Worm (Caenorhabditis elegans) whole organism, midembryonic: ENCODE measurements around the gene patr-1.

Experiments
- T22C8.4 ChIP-seq: fragments of 200-800 bp; sonication (Bioruptor generic); IDR thresholded peaks from 2 replicates; pipeline ENCODE4 v1.3.6; 2022; ENCODE audit warnings: missing genetic modification characterization, missing compliant biosample characterization
- cog-1 ChIP-seq: sonication (generic microtip); optimal IDR thresholded peaks from 2 replicates; lab custom pipeline; 2016; ENCODE audit warnings: missing genetic modification characterization, missing compliant biosample characterization
- flt-1 ChIP-seq: fragments of 200-800 bp; sonication (Bioruptor generic); IDR thresholded peaks from 2 replicates; pipeline ENCODE4 v1.3.6; 2022; ENCODE audit warnings: missing genetic modification characterization, missing compliant biosample characterization
- klf-2 ChIP-seq: fragments of 200-800 bp; sonication (Bioruptor generic); conservative IDR thresholded peaks from 2 replicates; pipeline ENCODE4 v1.3.6; 2022; ENCODE audit warnings: missing genetic modification reagents, missing genetic modification characterization, missing compliant biosample characterization
- med-1 ChIP-seq: sonication (generic microtip); optimal IDR thresholded peaks from 2 replicates; lab custom pipeline; 2017; ENCODE audit warnings: missing genetic modification characterization, mild to moderate bottlenecking, missing compliant biosample characterization, antibody characterized with exemption, missing genetic modification reagents; ENCODE audit not compliant: insufficient read depth
- ref-1 ChIP-seq: fragments of 200-800 bp; sonication (Bioruptor generic); conservative IDR thresholded peaks from 2 replicates; pipeline ENCODE4 v1.3.6; 2022; ENCODE audit warnings: missing genetic modification reagents, missing genetic modification characterization, missing compliant biosample characterization
- tab-1 ChIP-seq: fragments of 200-800 bp; sonication (Bioruptor generic); IDR thresholded peaks from 2 replicates; pipeline ENCODE4 v1.3.6; 2022; ENCODE audit warnings: missing genetic modification characterization, missing compliant biosample characterization
- ztf-23 ChIP-seq: fragments of 200-800 bp; sonication (Bioruptor generic); IDR thresholded peaks from 2 replicates; pipeline ENCODE4 v1.3.6; 2022; ENCODE audit warnings: missing genetic modification reagents, missing genetic modification characterization, missing compliant biosample characterization
- ztf-29 ChIP-seq: fragments of 200-800 bp; sonication (Bioruptor generic); IDR thresholded peaks from 2 replicates; pipeline ENCODE4 v1.3.6; 2022; ENCODE audit warnings: missing genetic modification reagents, missing genetic modification characterization, missing compliant biosample characterization

- TF ChIP-seq ztf-29 (no peak), klf-2 (GFP tag; lab: Robert Waterston, UW) (no peak), med-1 (GFP tag; lab: Kevin White, UChicago) (no peak), flt-1 (no peak), cog-1 (tag; lab: Kevin White, UChicago) (no peak), T22C8.4 (GFP tag; lab: Robert Waterston, UW) (no peak), ztf-23 (GFP tag; lab: Robert Waterston, UW) (no peak), ref-1 (no peak), tab-1 (no peak)
Measured at ce11 chrII:11806256-11806655, 28.5 kb upstream of the patr-1 start, which contains the start of gene jmjd-1.1.
